Worm (Caenorhabditis elegans) whole organism, early embryonic: ENCODE results near the gene R03D7.15.

Experiments used
- B0310.2 ChIP-seq: sonication (generic microtip); optimal IDR thresholded peaks from 2 replicates; lab custom pipeline; 2016; ENCODE audit warnings: mild to moderate bottlenecking, missing genetic modification characterization, missing compliant biosample characterization
- F13C5.2 ChIP-seq: sonication (generic microtip); optimal IDR thresholded peaks from 2 replicates; lab custom pipeline; 2017; ENCODE audit warnings: mild to moderate bottlenecking, missing genetic modification characterization, inconsistent platforms, missing compliant biosample characterization
- aly-1 ChIP-seq: sonication (generic microtip); optimal IDR thresholded peaks from 2 replicates; lab custom pipeline; 2016; ENCODE audit warnings: missing genetic modification characterization, missing compliant biosample characterization
- ama-1 ChIP-seq: fragments of 150-350 bp; optimal IDR thresholded peaks from 2 replicates; lab custom pipeline; 2014
- ceh-13 ChIP-seq: fragments of 200-800 bp; sonication (Bioruptor generic); optimal IDR thresholded peaks from 2 replicates; lab custom pipeline; 2018; ENCODE audit warnings: mild to moderate bottlenecking, missing genetic modification characterization, missing compliant biosample characterization
- ceh-36 ChIP-seq: sonication (generic microtip); optimal IDR thresholded peaks from 2 replicates; lab custom pipeline; 2016; ENCODE audit warnings: missing genetic modification characterization, inconsistent platforms, missing compliant biosample characterization
- ets-7 ChIP-seq: sonication (generic microtip); optimal IDR thresholded peaks from 2 replicates; lab custom pipeline; 2016; ENCODE audit warnings: missing genotype, missing genetic modification characterization, missing compliant biosample characterization
- flt-1 ChIP-seq: fragments of 200-800 bp; sonication (Bioruptor generic); IDR thresholded peaks from 2 replicates; pipeline ENCODE4 v1.3.6; 2022; ENCODE audit warnings: missing genetic modification characterization, missing compliant biosample characterization
- hmbx-1 ChIP-seq: sonication (generic microtip); optimal IDR thresholded peaks from 2 replicates; lab custom pipeline; 2016; ENCODE audit warnings: mild to moderate bottlenecking, missing genetic modification characterization, missing compliant biosample characterization
- hmg-4 ChIP-seq: fragments of 200-800 bp; sonication (Bioruptor generic); optimal IDR thresholded peaks from 2 replicates; lab custom pipeline; 2018; ENCODE audit warnings: mild to moderate bottlenecking, missing genetic modification characterization, missing compliant biosample characterization
- hnd-1 ChIP-seq: sonication (generic microtip); optimal IDR thresholded peaks from 2 replicates; lab custom pipeline; 2016; ENCODE audit warnings: missing genetic modification characterization, missing compliant biosample characterization
- pes-1 ChIP-seq: fragments of 200-800 bp; sonication (Bioruptor generic); IDR thresholded peaks from 2 replicates; pipeline ENCODE4 v1.3.6; 2022; ENCODE audit warnings: missing genetic modification reagents, missing genetic modification characterization, missing compliant biosample characterization
- scrt-1 ChIP-seq: fragments of 200-800 bp; sonication (Bioruptor generic); IDR thresholded peaks from 2 replicates; pipeline ENCODE4 v1.3.6; 2022; ENCODE audit warnings: missing genetic modification characterization, missing compliant biosample characterization
- sea-1 ChIP-seq: fragments of 200-800 bp; sonication (Bioruptor generic); conservative IDR thresholded peaks from 2 replicates; pipeline ENCODE4 v1.3.6; 2022; ENCODE audit warnings: missing genetic modification characterization, missing compliant biosample characterization
- tbx-11 ChIP-seq: fragments of 200-800 bp; sonication (Bioruptor generic); IDR thresholded peaks from 2 replicates; pipeline ENCODE4 v1.3.6; 2022; ENCODE audit warnings: missing genetic modification characterization, missing compliant biosample characterization
- tbx-37 ChIP-seq: fragments of 200-800 bp; sonication (Bioruptor generic); conservative IDR thresholded peaks from 2 replicates; pipeline ENCODE4 v1.3.6; 2022; ENCODE audit warnings: missing genetic modification reagents, missing genetic modification characterization, missing compliant biosample characterization
- tra-4 ChIP-seq: sonication (generic microtip); optimal IDR thresholded peaks from 2 replicates; lab custom pipeline; 2017; ENCODE audit warnings: missing genetic modification characterization, missing compliant biosample characterization

Gene R03D7.15

DNA sequence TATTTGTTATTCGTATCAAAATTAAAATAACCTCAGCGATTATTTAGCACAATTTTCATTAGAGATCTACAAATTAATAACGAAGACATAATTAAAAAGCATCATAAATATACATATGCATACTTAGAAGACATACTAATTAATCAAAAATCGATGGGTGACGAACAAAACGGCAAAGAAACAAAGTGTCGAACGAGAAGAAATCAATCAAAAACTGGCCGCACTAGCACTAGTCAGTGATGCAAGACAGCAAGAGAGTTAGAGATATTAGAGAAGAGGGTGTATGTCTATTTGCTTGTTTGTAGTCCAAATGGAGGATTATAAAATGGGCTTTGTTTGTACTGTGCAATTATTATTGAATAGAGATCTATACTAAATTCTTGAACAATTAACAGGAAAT lies 4.8 kb downstream of the R03D7.15 start:
- TF ChIP-seq ets-7 (tag; lab: Kevin White, UChicago) (no peak), tbx-37 (GFP tag; lab: Robert Waterston, UW) (no peak), pes-1 (GFP tag; lab: Robert Waterston, UW) (no peak), ceh-13 (no peak), hnd-1 (tag; lab: Kevin White, UChicago) (no peak), ceh-36 (tag; lab: Kevin White, UChicago) (no peak), B0310.2 (tag; lab: Kevin White, UChicago) (no peak), scrt-1 (GFP tag; lab: Robert Waterston, UW) (no peak), hmg-4 (GFP tag; lab: Kevin White, UChicago) (no peak), aly-1 (tag; lab: Kevin White, UChicago) (no peak), sea-1 (GFP tag; lab: Robert Waterston, UW) (no peak), tbx-11 (GFP tag; lab: Robert Waterston, UW) (no peak), tra-4 (tag; lab: Kevin White, UChicago) (no peak), ama-1 (no peak), flt-1 (GFP tag; lab: Robert Waterston, UW) (no peak), hmbx-1 (tag; lab: Kevin White, UChicago) (no peak), F13C5.2 (tag; lab: Kevin White, UChicago) (no peak)

DNA sequence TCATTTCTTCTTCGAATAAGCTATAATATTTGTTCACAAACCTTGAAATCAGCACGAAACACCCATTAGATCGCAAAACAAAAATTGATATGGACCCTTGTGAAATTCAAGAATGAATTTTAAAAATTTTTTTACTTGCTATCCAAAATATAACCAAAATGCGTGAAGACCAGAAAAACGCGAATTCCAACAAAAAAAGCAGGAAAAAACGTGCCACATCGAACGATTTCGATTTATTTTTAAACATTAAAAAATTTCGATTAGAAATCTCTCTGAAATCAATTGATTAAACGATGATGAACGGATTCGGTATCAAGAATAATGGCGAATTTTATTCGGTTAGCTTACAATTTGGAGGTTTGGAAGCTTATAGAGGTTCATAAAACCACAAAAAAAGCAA lies 5.3 kb downstream of the R03D7.15 start, which contains the start of the genes tceb-3 and gskl-1:
Gene tceb-3 (minus strand): TSS at position 101 of the 400 bp plus-strand sequence.
Gene gskl-1 (plus strand): TSS at position 243 of the 400 bp plus-strand sequence.
- TF ChIP-seq hnd-1 (tag; lab: Kevin White, UChicago) (no peak), tra-4 (tag; lab: Kevin White, UChicago) (no peak), sea-1 (GFP tag; lab: Robert Waterston, UW) (no peak), ets-7 (tag; lab: Kevin White, UChicago) (no peak), F13C5.2 (tag; lab: Kevin White, UChicago) (no peak), tbx-11 (GFP tag; lab: Robert Waterston, UW) (no peak), ceh-13 (no peak), ceh-36 (tag; lab: Kevin White, UChicago) (no peak), hmbx-1 (tag; lab: Kevin White, UChicago) (no peak), ama-1 (no peak), B0310.2 (tag; lab: Kevin White, UChicago) (no peak), tbx-37 (GFP tag; lab: Robert Waterston, UW) (no peak), hmg-4 (GFP tag; lab: Kevin White, UChicago) (no peak), flt-1 (GFP tag; lab: Robert Waterston, UW) (no peak), scrt-1 (GFP tag; lab: Robert Waterston, UW) (no peak), aly-1 (tag; lab: Kevin White, UChicago) (no peak), pes-1 (GFP tag; lab: Robert Waterston, UW) (no peak)

DNA sequence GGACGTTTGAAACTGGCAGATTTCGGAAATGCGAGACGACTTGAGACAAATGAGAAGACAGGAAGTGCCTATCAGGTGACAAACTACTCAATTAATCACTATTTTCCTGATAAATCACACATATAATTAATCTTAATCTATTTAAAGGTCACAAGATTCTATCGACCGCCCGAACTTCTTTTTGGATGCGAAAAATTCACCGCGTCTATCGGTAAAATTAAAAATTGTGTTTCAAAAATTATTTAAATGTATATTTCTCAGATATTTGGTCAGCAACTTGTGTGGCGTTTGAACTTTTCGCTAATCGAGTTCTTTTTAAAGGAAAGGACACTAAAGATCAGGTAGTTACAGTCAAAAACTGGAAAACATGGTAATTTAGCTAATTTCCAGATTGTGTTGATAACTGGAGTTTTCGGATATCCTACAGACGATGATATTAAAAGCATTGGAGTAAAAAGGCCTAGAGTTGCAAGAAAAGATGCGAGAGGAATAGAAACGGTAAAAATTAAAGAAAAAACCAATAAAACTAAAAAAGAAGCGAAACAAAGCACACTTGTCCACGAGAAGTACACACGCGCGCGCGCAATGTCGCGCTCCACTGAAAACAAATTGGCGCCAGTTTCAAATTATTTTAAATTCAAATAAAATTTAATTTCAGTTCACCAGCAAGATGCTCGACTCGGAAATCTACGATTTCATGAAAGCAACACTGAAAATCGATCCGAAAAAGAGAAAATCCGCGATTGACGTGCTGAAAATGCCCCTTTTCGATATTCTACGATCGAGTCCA lies 6.4 kb downstream of the R03D7.15 start:
- TF ChIP-seq B0310.2 (tag; lab: Kevin White, UChicago) (no peak), hmbx-1 (tag; lab: Kevin White, UChicago) (no peak), F13C5.2 (tag; lab: Kevin White, UChicago) (no peak), tbx-37 (GFP tag; lab: Robert Waterston, UW) (no peak), aly-1 (tag; lab: Kevin White, UChicago) (no peak), tra-4 (tag; lab: Kevin White, UChicago) (no peak), sea-1 (GFP tag; lab: Robert Waterston, UW) (no peak), flt-1 (GFP tag; lab: Robert Waterston, UW) (no peak), hnd-1 (tag; lab: Kevin White, UChicago) (no peak), ceh-36 (tag; lab: Kevin White, UChicago) (no peak), pes-1 (GFP tag; lab: Robert Waterston, UW) (no peak), ceh-13 (no peak), tbx-11 (GFP tag; lab: Robert Waterston, UW) (no peak), ama-1 (no peak), hmg-4 (GFP tag; lab: Kevin White, UChicago) (no peak), ets-7 (tag; lab: Kevin White, UChicago) (no peak), scrt-1 (GFP tag; lab: Robert Waterston, UW) (no peak)

DNA sequence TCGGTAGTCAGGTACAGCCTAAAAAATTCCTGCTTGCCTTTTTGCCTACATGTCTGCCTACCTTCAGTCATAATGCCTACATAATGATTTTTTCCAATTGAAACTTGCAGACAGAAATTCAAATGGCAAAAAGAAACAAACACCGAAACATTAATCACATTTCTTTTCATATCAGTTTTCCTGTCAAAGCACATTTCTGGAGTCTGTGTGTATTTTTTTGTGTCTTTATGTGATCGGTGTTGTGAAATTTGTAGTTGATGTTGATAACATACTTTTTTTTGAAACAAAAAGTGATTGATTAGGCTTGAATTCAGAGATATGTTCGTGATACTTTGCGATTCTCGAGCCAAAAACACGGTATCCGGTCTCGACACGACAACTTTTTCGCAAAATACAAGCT lies 7.4 kb downstream of the R03D7.15 start:
- TF ChIP-seq flt-1 (GFP tag; lab: Robert Waterston, UW) (no peak), ceh-13 (no peak), scrt-1 (GFP tag; lab: Robert Waterston, UW) (no peak), hmg-4 (GFP tag; lab: Kevin White, UChicago) (no peak), tra-4 (tag; lab: Kevin White, UChicago) (no peak), ets-7 (tag; lab: Kevin White, UChicago) (no peak), F13C5.2 (tag; lab: Kevin White, UChicago) (no peak), sea-1 (GFP tag; lab: Robert Waterston, UW) (no peak), aly-1 (tag; lab: Kevin White, UChicago) (no peak), ceh-36 (tag; lab: Kevin White, UChicago) (no peak), hnd-1 (tag; lab: Kevin White, UChicago) (no peak), ama-1 (no peak), tbx-11 (GFP tag; lab: Robert Waterston, UW) (no peak), hmbx-1 (tag; lab: Kevin White, UChicago) (no peak), tbx-37 (GFP tag; lab: Robert Waterston, UW) (no peak), B0310.2 (tag; lab: Kevin White, UChicago) (no peak), pes-1 (GFP tag; lab: Robert Waterston, UW) (no peak)

DNA sequence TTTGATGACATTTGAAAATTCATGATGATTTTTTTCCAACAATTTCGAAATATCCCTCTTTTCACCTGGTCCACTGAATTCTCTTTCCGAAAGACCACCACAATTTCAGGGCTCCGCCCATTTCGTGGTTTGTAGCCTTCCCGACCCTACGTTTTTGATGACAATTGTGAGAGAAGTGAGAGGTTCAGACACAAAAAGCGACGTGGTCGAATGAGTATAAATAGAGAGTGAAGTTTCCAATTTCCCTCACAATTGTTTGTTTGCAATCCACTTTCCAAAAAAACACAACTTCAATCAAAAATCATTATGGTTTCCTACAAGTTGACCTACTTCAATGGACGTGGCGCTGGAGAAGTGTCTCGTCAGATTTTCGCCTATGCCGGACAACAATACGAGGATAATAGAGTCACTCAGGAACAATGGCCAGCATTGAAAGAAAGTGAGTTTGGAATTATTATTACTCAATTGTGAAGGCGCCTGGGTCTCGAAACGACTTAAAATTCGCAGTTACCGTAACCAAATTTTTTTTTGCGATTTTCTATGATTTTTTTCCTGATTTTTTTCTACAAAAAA lies 8.2 kb downstream of the R03D7.15 start, which contains the start of gene gst-5:
Gene gst-5 (plus strand): TSS at position 246 of the 573 bp plus-strand sequence.
- no peak for TF ChIP-seq tbx-11 (GFP tag; lab: Robert Waterston, UW)
- no peak for TF ChIP-seq hnd-1 (tag; lab: Kevin White, UChicago)
- no peak for TF ChIP-seq ets-7 (tag; lab: Kevin White, UChicago)
- no peak for TF ChIP-seq ceh-36 (tag; lab: Kevin White, UChicago)
- TF ChIP-seq aly-1 (tag; lab: Kevin White, UChicago): no peak
- no peak for TF ChIP-seq sea-1 (GFP tag; lab: Robert Waterston, UW)
- TF ChIP-seq tra-4 (tag; lab: Kevin White, UChicago): no peak
- TF ChIP-seq hmbx-1 (tag; lab: Kevin White, UChicago): no peak
- TF ChIP-seq hmg-4 (GFP tag; lab: Kevin White, UChicago): no peak
- no peak for TF ChIP-seq F13C5.2 (tag; lab: Kevin White, UChicago)
- no peak for TF ChIP-seq pes-1 (GFP tag; lab: Robert Waterston, UW)
- no peak for TF ChIP-seq tbx-37 (GFP tag; lab: Robert Waterston, UW)
- no peak for TF ChIP-seq ama-1
- TF ChIP-seq scrt-1 (GFP tag; lab: Robert Waterston, UW): no peak
- TF ChIP-seq flt-1 (GFP tag; lab: Robert Waterston, UW): no peak
- TF ChIP-seq ceh-13: no peak
